Worm (Caenorhabditis elegans) whole organism, midembryonic: ENCODE results near the gene sre-30.

Experiments used
- T22C8.4 ChIP-seq: fragments of 200-800 bp; sonication (Bioruptor generic); IDR thresholded peaks from 2 replicates; pipeline ENCODE4 v1.3.6; 2022; ENCODE audit warnings: missing genetic modification characterization, missing compliant biosample characterization
- cog-1 ChIP-seq: sonication (generic microtip); optimal IDR thresholded peaks from 2 replicates; lab custom pipeline; 2016; ENCODE audit warnings: missing genetic modification characterization, missing compliant biosample characterization
- flt-1 ChIP-seq: fragments of 200-800 bp; sonication (Bioruptor generic); IDR thresholded peaks from 2 replicates; pipeline ENCODE4 v1.3.6; 2022; ENCODE audit warnings: missing genetic modification characterization, missing compliant biosample characterization
- klf-2 ChIP-seq: fragments of 200-800 bp; sonication (Bioruptor generic); conservative IDR thresholded peaks from 2 replicates; pipeline ENCODE4 v1.3.6; 2022; ENCODE audit warnings: missing genetic modification reagents, missing genetic modification characterization, missing compliant biosample characterization
- med-1 ChIP-seq: sonication (generic microtip); optimal IDR thresholded peaks from 2 replicates; lab custom pipeline; 2017; ENCODE audit warnings: missing genetic modification characterization, mild to moderate bottlenecking, missing compliant biosample characterization, antibody characterized with exemption, missing genetic modification reagents; ENCODE audit not compliant: insufficient read depth
- ref-1 ChIP-seq: fragments of 200-800 bp; sonication (Bioruptor generic); conservative IDR thresholded peaks from 2 replicates; pipeline ENCODE4 v1.3.6; 2022; ENCODE audit warnings: missing genetic modification reagents, missing genetic modification characterization, missing compliant biosample characterization
- tab-1 ChIP-seq: fragments of 200-800 bp; sonication (Bioruptor generic); IDR thresholded peaks from 2 replicates; pipeline ENCODE4 v1.3.6; 2022; ENCODE audit warnings: missing genetic modification characterization, missing compliant biosample characterization
- ztf-23 ChIP-seq: fragments of 200-800 bp; sonication (Bioruptor generic); IDR thresholded peaks from 2 replicates; pipeline ENCODE4 v1.3.6; 2022; ENCODE audit warnings: missing genetic modification reagents, missing genetic modification characterization, missing compliant biosample characterization
- ztf-29 ChIP-seq: fragments of 200-800 bp; sonication (Bioruptor generic); IDR thresholded peaks from 2 replicates; pipeline ENCODE4 v1.3.6; 2022; ENCODE audit warnings: missing genetic modification reagents, missing genetic modification characterization, missing compliant biosample characterization

Gene sre-30

ce11 chrII:12429743-12430142 is 23.4 kb upstream of the sre-30 start, which contains the start of gene Y57A10C.8:
Y57A10C.8 (minus strand) TSS chrII:12429843.
- TF ChIP-seq ztf-23 (GFP tag; lab: Robert Waterston, UW) (no peak), klf-2 (GFP tag; lab: Robert Waterston, UW) (no peak), tab-1 (no peak), ztf-29 (GFP tag; lab: Robert Waterston, UW) (no peak), ref-1 (GFP tag; lab: Robert Waterston, UW) (no peak), T22C8.4 (GFP tag; lab: Robert Waterston, UW) (no peak), cog-1 (tag; lab: Kevin White, UChicago) (no peak), flt-1 (GFP tag; lab: Robert Waterston, UW) (no peak)

ce11 chrII:12425644-12426222 is 19.4 kb upstream of the sre-30 start, which contains the start of gene daf-22:
daf-22 (minus strand) TSS chrII:12425694.
- TF ChIP-seq T22C8.4 (GFP tag; lab: Robert Waterston, UW) (no peak), med-1 (GFP tag; lab: Kevin White, UChicago) (no peak), tab-1 (no peak), flt-1 (GFP tag; lab: Robert Waterston, UW) (no peak), ref-1 (GFP tag; lab: Robert Waterston, UW) (no peak), ztf-23 (GFP tag; lab: Robert Waterston, UW) (no peak), cog-1 (tag; lab: Kevin White, UChicago) (no peak), ztf-29 (GFP tag; lab: Robert Waterston, UW) (no peak), klf-2 (GFP tag; lab: Robert Waterston, UW) (no peak)

ce11 chrII:12420486-12420885 is 14.2 kb upstream of the sre-30 start, which contains the start of gene sre-26:
sre-26 (minus strand) TSS chrII:12420586.
- TF ChIP-seq ztf-23 (GFP tag; lab: Robert Waterston, UW), result no peak
- TF ChIP-seq flt-1 (GFP tag; lab: Robert Waterston, UW), result no peak
- TF ChIP-seq ztf-29 (GFP tag; lab: Robert Waterston, UW), result no peak
- no peak for TF ChIP-seq T22C8.4 (GFP tag; lab: Robert Waterston, UW)
- TF ChIP-seq ref-1 (GFP tag; lab: Robert Waterston, UW), result no peak
- TF ChIP-seq klf-2 (GFP tag; lab: Robert Waterston, UW), result no peak
- no peak for TF ChIP-seq tab-1
- TF ChIP-seq cog-1 (tag; lab: Kevin White, UChicago), result no peak
- no peak for TF ChIP-seq med-1 (GFP tag; lab: Kevin White, UChicago)

ce11 chrII:12417996-12418395 is 11.7 kb upstream of the sre-30 start:
- TF ChIP-seq tab-1, result no peak

- TF ChIP-seq T22C8.4 (GFP tag; lab: Robert Waterston, UW) (no peak), klf-2 (GFP tag; lab: Robert Waterston, UW) (no peak), ref-1 (GFP tag; lab: Robert Waterston, UW) (no peak), med-1 (GFP tag; lab: Kevin White, UChicago) (no peak), ztf-29 (GFP tag; lab: Robert Waterston, UW) (no peak), tab-1 (no peak), ztf-23 (GFP tag; lab: Robert Waterston, UW) (no peak), cog-1 (tag; lab: Kevin White, UChicago) (no peak), flt-1 (GFP tag; lab: Robert Waterston, UW) (no peak)
Observed at ce11 chrII:12417514-12417913, 11.2 kb upstream of the sre-30 start, which contains the start of gene sre-27. sre-27 (minus strand) TSS chrII:12417614.

- TF ChIP-seq ztf-23 (GFP tag; lab: Robert Waterston, UW), result no peak
- TF ChIP-seq T22C8.4 (GFP tag; lab: Robert Waterston, UW), result no peak
- TF ChIP-seq ref-1 (GFP tag; lab: Robert Waterston, UW), result no peak
- no peak for TF ChIP-seq ztf-29 (GFP tag; lab: Robert Waterston, UW)
- TF ChIP-seq klf-2 (GFP tag; lab: Robert Waterston, UW), result no peak
- no peak for TF ChIP-seq tab-1
- TF ChIP-seq cog-1 (tag; lab: Kevin White, UChicago), result no peak
- no peak for TF ChIP-seq flt-1 (GFP tag; lab: Robert Waterston, UW)
- no peak for TF ChIP-seq med-1 (GFP tag; lab: Kevin White, UChicago)
Observed at ce11 chrII:12414805-12415204, 8.5 kb upstream of the sre-30 start, which contains the start of gene Y57A10C.11. Y57A10C.11 (minus strand) TSS chrII:12414905.

ce11 chrII:12412417-12412816 is 6.1 kb upstream of the sre-30 start, which contains the start of gene Y57A10C.1:
Y57A10C.1 (minus strand) TSS chrII:12412517.
- TF ChIP-seq med-1 (GFP tag; lab: Kevin White, UChicago) (no peak), flt-1 (GFP tag; lab: Robert Waterston, UW) (no peak), tab-1 (no peak), ztf-29 (GFP tag; lab: Robert Waterston, UW) (no peak)

ce11 chrII:12410107-12410506 is 3.8 kb upstream of the sre-30 start, which contains the start of gene F57G9.3:
F57G9.3 (minus strand) TSS chrII:12410207.
- TF ChIP-seq cog-1 (tag; lab: Kevin White, UChicago) (no peak), T22C8.4 (GFP tag; lab: Robert Waterston, UW) (no peak), med-1 (GFP tag; lab: Kevin White, UChicago) (no peak), klf-2 (GFP tag; lab: Robert Waterston, UW) (no peak), ztf-29 (GFP tag; lab: Robert Waterston, UW) (no peak), ztf-23 (GFP tag; lab: Robert Waterston, UW) (no peak), ref-1 (GFP tag; lab: Robert Waterston, UW) (no peak), tab-1 (no peak), flt-1 (GFP tag; lab: Robert Waterston, UW) (no peak)

- no peak for TF ChIP-seq flt-1 (GFP tag; lab: Robert Waterston, UW)
- no peak for TF ChIP-seq ztf-23 (GFP tag; lab: Robert Waterston, UW)
- no peak for TF ChIP-seq ref-1 (GFP tag; lab: Robert Waterston, UW)
- no peak for TF ChIP-seq med-1 (GFP tag; lab: Kevin White, UChicago)
- no peak for TF ChIP-seq ztf-29 (GFP tag; lab: Robert Waterston, UW)
- TF ChIP-seq cog-1 (tag; lab: Kevin White, UChicago), result no peak
- TF ChIP-seq klf-2 (GFP tag; lab: Robert Waterston, UW), result no peak
- TF ChIP-seq tab-1, result no peak
- no peak for TF ChIP-seq T22C8.4 (GFP tag; lab: Robert Waterston, UW)
Observed at ce11 chrII:12408717-12409116, 2.4 kb upstream of the sre-30 start, which contains the start of gene sre-31. sre-31 (minus strand) TSS chrII:12408817.
